Worm (Caenorhabditis elegans) whole organism, midembryonic: ENCODE results near the gene ugtp-1.

ENCODE experiments used
- T22C8.4 ChIP-seq: fragments of 200-800 bp; sonication (Bioruptor generic); IDR thresholded peaks from 2 replicates; pipeline ENCODE4 v1.3.6; 2022; ENCODE audit warnings: missing genetic modification characterization, missing compliant biosample characterization
- cog-1 ChIP-seq: sonication (generic microtip); optimal IDR thresholded peaks from 2 replicates; lab custom pipeline; 2016; ENCODE audit warnings: missing genetic modification characterization, missing compliant biosample characterization
- flt-1 ChIP-seq: fragments of 200-800 bp; sonication (Bioruptor generic); IDR thresholded peaks from 2 replicates; pipeline ENCODE4 v1.3.6; 2022; ENCODE audit warnings: missing genetic modification characterization, missing compliant biosample characterization
- klf-2 ChIP-seq: fragments of 200-800 bp; sonication (Bioruptor generic); conservative IDR thresholded peaks from 2 replicates; pipeline ENCODE4 v1.3.6; 2022; ENCODE audit warnings: missing genetic modification reagents, missing genetic modification characterization, missing compliant biosample characterization
- med-1 ChIP-seq: sonication (generic microtip); optimal IDR thresholded peaks from 2 replicates; lab custom pipeline; 2017; ENCODE audit warnings: missing genetic modification characterization, mild to moderate bottlenecking, missing compliant biosample characterization, antibody characterized with exemption, missing genetic modification reagents; ENCODE audit not compliant: insufficient read depth
- ref-1 ChIP-seq: fragments of 200-800 bp; sonication (Bioruptor generic); conservative IDR thresholded peaks from 2 replicates; pipeline ENCODE4 v1.3.6; 2022; ENCODE audit warnings: missing genetic modification reagents, missing genetic modification characterization, missing compliant biosample characterization
- tab-1 ChIP-seq: fragments of 200-800 bp; sonication (Bioruptor generic); IDR thresholded peaks from 2 replicates; pipeline ENCODE4 v1.3.6; 2022; ENCODE audit warnings: missing genetic modification characterization, missing compliant biosample characterization
- ztf-23 ChIP-seq: fragments of 200-800 bp; sonication (Bioruptor generic); IDR thresholded peaks from 2 replicates; pipeline ENCODE4 v1.3.6; 2022; ENCODE audit warnings: missing genetic modification reagents, missing genetic modification characterization, missing compliant biosample characterization
- ztf-29 ChIP-seq: fragments of 200-800 bp; sonication (Bioruptor generic); IDR thresholded peaks from 2 replicates; pipeline ENCODE4 v1.3.6; 2022; ENCODE audit warnings: missing genetic modification reagents, missing genetic modification characterization, missing compliant biosample characterization

ugtp-1 gene

DNA sequence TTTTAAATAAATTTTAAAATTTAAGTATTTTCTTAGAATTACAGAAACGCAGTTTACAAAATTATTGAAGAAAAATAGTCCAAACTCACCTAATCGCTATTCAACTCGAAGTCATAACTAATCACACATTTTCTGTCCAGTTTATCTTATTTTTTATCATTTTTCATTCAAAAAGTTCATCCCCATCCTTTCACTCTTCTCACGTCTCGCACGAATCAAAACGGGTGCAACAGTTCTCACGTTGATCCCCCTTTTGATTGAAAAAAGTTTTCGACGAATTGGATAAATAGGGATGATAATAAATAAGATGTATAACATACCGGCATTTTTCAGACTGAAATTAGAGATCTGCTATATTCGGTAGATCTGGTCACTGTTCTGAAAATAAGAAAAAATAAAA is 40.8 kb downstream of the ugtp-1 start:
- TF ChIP-seq ztf-29 (GFP tag; lab: Robert Waterston, UW) (no peak), ref-1 (GFP tag; lab: Robert Waterston, UW) (no peak), ztf-23 (GFP tag; lab: Robert Waterston, UW) (no peak), klf-2 (GFP tag; lab: Robert Waterston, UW) (no peak), tab-1 (GFP tag; lab: Robert Waterston, UW) (no peak), cog-1 (tag; lab: Kevin White, UChicago) (no peak), T22C8.4 (GFP tag; lab: Robert Waterston, UW) (no peak), med-1 (GFP tag; lab: Kevin White, UChicago) (no peak), flt-1 (GFP tag; lab: Robert Waterston, UW) (no peak)

DNA sequence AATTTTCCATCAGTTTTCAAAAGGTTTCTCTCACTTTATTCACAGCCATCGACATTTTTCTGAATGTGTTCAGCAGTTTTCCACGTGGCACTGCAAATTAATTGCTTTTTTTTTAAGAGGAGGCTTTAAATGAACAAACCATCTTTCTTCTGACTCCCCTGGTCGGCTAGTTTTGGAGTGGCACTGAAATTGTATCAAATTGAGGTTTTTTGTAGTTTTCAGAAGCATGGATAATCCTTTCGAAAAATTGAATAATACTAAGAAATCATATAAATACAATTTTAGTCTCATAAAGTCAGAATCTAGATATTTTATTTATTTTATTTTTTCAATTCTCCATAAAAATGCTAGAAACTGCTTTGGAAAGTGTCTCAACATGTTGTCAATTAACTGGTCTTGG is 45.7 kb downstream of the ugtp-1 start, which contains the start of gene B0303.16:
B0303.16 (plus strand) TSS at position 301 of the 400 bp plus-strand sequence.
- no peak for TF ChIP-seq cog-1 (tag; lab: Kevin White, UChicago)
- TF ChIP-seq ztf-29 (GFP tag; lab: Robert Waterston, UW) = no peak
- TF ChIP-seq T22C8.4 (GFP tag; lab: Robert Waterston, UW) = no peak
- TF ChIP-seq klf-2 (GFP tag; lab: Robert Waterston, UW) = no peak
- TF ChIP-seq flt-1 (GFP tag; lab: Robert Waterston, UW) = no peak
- TF ChIP-seq ref-1 (GFP tag; lab: Robert Waterston, UW) = no peak
- no peak for TF ChIP-seq tab-1 (GFP tag; lab: Robert Waterston, UW)
- no peak for TF ChIP-seq med-1 (GFP tag; lab: Kevin White, UChicago)
- TF ChIP-seq ztf-23 (GFP tag; lab: Robert Waterston, UW) = no peak

DNA sequence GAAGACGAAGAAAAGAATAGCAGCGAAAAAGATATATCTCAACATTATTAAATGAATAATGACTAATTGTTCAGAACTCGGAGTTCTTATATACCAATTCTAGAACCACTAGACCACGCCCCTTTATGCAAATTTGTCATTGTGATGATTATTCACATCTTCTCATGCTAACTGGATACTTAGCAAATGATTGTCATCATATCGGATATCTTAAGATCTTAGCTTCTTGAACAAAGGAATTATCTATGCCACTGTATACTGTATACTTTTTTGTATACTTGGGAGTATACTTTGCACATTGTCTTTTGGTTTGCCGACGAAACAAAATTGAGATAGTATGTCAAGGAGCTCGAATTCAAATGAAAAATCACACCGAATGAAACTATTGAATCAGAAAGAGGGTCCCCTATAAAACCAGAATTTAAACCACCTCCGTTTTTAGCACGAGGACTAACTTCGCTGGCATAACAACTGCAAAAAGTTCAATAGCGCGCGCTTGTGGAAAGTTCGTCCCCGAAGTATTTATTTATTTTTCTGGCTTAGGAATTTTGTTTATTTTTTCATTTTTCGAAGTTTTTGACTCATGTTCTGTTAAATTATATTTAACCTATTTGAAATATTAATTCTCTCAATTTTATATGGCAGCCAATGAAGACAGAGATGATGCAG is 50.1 kb downstream of the ugtp-1 start, which contains the start of the genes sdz-1 and vps-33.1:
sdz-1 (minus strand) TSS at position 51 of the 669 bp plus-strand sequence.
vps-33.1 (plus strand) TSS at position 639 of the 669 bp plus-strand sequence.
- TF ChIP-seq flt-1 (GFP tag; lab: Robert Waterston, UW) (no peak), cog-1 (tag; lab: Kevin White, UChicago) (no peak), ztf-23 (GFP tag; lab: Robert Waterston, UW) (no peak), klf-2 (GFP tag; lab: Robert Waterston, UW) (no peak), tab-1 (GFP tag; lab: Robert Waterston, UW) (no peak), T22C8.4 (GFP tag; lab: Robert Waterston, UW) (no peak), ztf-29 (GFP tag; lab: Robert Waterston, UW) (no peak), med-1 (GFP tag; lab: Kevin White, UChicago) (no peak), ref-1 (GFP tag; lab: Robert Waterston, UW) (no peak)

DNA sequence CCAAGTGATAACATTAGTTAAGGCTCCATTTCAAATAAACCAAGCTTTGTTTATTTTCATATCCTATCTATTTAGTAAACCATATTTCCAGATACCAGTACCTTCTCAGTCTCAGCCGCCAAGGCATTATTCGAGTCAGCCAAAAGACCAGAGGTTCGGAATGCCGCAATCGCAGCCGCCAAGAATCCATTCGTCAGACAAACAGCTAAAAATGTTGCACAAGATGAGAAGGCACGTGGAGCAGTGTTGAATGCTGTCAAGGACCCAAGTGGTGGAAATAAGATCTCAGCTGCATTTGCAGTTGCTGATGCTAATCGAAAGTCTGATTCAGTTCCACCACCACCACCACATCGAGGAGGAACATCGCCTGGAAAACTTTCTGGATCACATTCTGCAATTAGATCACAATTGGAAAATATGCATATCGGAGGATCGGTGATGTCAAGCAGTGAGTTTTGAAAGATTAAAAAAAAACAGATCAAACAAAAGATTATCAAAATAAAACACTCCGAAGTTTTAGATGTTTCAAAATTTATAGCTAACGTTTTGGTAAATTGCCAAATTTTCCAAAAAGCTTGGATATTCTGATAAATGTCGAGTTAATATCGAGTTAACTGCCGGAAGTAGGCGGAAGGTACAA is 53.1 kb downstream of the ugtp-1 start:
- TF ChIP-seq flt-1 (GFP tag; lab: Robert Waterston, UW) (no peak), cog-1 (tag; lab: Kevin White, UChicago) (no peak), klf-2 (GFP tag; lab: Robert Waterston, UW) (no peak), ztf-29 (GFP tag; lab: Robert Waterston, UW) (no peak), tab-1 (GFP tag; lab: Robert Waterston, UW) (no peak), T22C8.4 (GFP tag; lab: Robert Waterston, UW) (no peak), ref-1 (GFP tag; lab: Robert Waterston, UW) (no peak), med-1 (GFP tag; lab: Kevin White, UChicago) (no peak), ztf-23 (GFP tag; lab: Robert Waterston, UW) (no peak)

DNA sequence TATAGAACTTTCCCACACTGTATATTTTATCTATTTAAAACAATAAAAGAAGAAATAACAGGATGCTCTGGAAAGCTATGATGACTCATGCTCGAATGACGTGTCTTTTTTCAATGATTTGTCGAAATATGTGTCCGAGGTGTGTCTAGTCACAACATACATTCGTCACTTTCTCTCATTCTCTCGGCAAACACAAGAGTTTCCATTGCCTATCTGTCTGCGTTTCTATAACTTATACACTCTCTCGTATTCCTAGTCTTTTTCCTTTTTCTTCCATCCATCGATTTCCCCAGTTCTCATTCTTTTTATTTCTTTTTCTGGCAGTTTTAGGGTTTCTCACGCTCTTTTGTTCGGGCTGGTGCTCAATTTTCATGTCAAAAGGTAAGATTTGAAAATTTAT is 53.8 kb downstream of the ugtp-1 start:
- no peak for TF ChIP-seq tab-1 (GFP tag; lab: Robert Waterston, UW)
